Worm (Caenorhabditis elegans): Measurements from ENCODE around the gene srz-48.

ce11 chrV:17476490-17476889 is 16.5 kb upstream of the srz-48 start, which contains the start of gene srbc-61:
- TF ChIP-seq nhr-11 (tag; optimal IDR thresholded peaks at IDR 0.05) (no peak), ceh-9 (tag; optimal IDR thresholded peaks at IDR 0.05) (no peak), ama-1 (optimal IDR thresholded peaks at IDR 0.05) (no peak), elt-1 (tag; optimal IDR thresholded peaks at IDR 0.05) (no peak), nhr-23 (tag; optimal IDR thresholded peaks at IDR 0.05) (no peak), ztf-4 (tag; optimal IDR thresholded peaks at IDR 0.05) (no peak), nhr-28 (tag; optimal IDR thresholded peaks at IDR 0.05) (no peak)

Measured in whole organism, L3 larva.